Worm (Caenorhabditis elegans): ENCODE data around the gene F09F9.2.

The F09F9.2 gene

DNA sequence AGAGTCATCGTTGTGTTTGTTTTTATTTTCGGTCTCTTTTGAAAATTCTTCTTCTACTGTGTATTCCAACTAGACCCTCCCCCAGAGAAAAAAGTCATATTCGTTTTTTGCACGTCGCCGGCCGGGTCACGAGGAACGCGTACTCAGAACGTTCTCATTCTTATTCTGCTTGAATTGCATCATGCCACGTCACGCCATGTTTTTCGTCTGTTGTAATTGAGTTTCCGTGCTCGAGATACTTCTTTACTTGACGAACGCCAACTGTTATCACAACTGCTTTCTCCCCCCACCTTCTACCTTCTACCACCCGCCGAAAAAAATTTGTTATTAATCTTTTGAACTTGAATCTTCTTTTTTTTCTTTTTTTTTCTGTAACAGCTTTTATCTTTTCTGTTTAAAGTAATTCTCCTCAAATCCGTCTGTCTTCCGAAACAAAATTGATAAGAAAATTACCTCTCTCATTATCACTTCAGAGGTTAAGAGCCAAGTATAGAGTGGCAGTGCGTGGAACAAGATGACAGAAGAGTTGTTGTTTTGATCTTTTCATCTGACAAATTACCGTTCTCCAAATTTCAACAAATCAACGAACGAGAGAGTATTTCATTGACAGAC, 31.5 kb upstream of the F09F9.2 start (continued):
- TF ChIP-seq nhr-25 (tag; optimal IDR thresholded peaks at IDR 0.05) (no peak), F13H6.1 (tag; optimal IDR thresholded peaks at IDR 0.05) (no peak), nhr-129 (tag; optimal IDR thresholded peaks at IDR 0.05) (peak; percentile 99), R02D3.7 (tag; optimal IDR thresholded peaks at IDR 0.05) (no peak), zag-1 (tag; optimal IDR thresholded peaks at IDR 0.05) (no peak), nhr-21 (tag; optimal IDR thresholded peaks at IDR 0.05) (peak; percentile 36), aly-2 (tag; optimal IDR thresholded peaks at IDR 0.05) (no peak), C34F6.9 (tag; optimal IDR thresholded peaks at IDR 0.05) (peak; percentile 61), ztf-1 (GFP tag; conservative IDR thresholded peaks at IDR 0.05) (no peak)

DNA sequence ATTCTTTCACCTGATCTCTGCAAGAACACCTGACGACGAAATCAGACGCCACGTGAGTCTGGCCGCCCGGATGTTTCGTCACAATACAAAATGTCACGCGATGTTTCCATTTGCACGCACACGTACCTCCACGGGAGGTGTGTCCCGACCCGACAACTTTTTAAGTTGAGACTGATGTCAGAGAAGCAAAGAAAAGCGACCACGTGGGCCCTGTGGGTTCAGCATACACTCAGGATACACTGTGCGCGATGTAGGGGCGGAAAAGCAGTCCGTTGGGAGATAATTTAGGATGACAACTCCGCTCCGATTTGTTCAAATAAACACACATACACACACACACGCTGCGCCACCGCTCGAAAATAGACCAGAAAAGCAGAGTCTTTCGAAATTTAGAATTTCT, 31.0 kb upstream of the F09F9.2 start:
- TF ChIP-seq snpc-4 (tag; optimal IDR thresholded peaks at IDR 0.05) (peak; percentile 20), nhr-237 (tag; optimal IDR thresholded peaks at IDR 0.05) (peak; percentile 11), nhr-12 (tag; optimal IDR thresholded peaks at IDR 0.05) (peak; percentile 27), unc-39 (tag; optimal IDR thresholded peaks at IDR 0.05) (no peak), elt-1 (tag; optimal IDR thresholded peaks at IDR 0.05) (no peak), ama-1 (optimal IDR thresholded peaks at IDR 0.05) (no peak), nhr-6 (tag; optimal IDR thresholded peaks at IDR 0.05) (no peak), skn-1 (tag; optimal IDR thresholded peaks at IDR 0.05) (no peak), ceh-16 (tag; optimal IDR thresholded peaks at IDR 0.05) (no peak), ztf-4 (tag; optimal IDR thresholded peaks at IDR 0.05) (peak; percentile 96), lsy-2 (tag; optimal IDR thresholded peaks at IDR 0.05) (peak in 1 of 2 experiments; percentile 82), F13H6.1 (tag; optimal IDR thresholded peaks at IDR 0.05) (peak; percentile 92), unc-62 (GFP tag; optimal IDR thresholded peaks at IDR 0.05) (no peak), mab-5 (tag; optimal IDR thresholded peaks at IDR 0.05) (peak; percentile 50), peb-1 (tag; optimal IDR thresholded peaks at IDR 0.05) (no peak), blmp-1 (tag; optimal IDR thresholded peaks at IDR 0.05; ENCODE audit: insufficient read depth) (no peak), elt-3 (tag; optimal IDR thresholded peaks at IDR 0.05) (no peak), nhr-21 (tag; optimal IDR thresholded peaks at IDR 0.05) (peak; percentile 86), ztf-11 (tag; optimal IDR thresholded peaks at IDR 0.05) (no peak), lin-39 (tag; optimal IDR thresholded peaks at IDR 0.05) (no peak), alr-1 (tag; optimal IDR thresholded peaks at IDR 0.05) (no peak), R02D3.7 (tag; optimal IDR thresholded peaks at IDR 0.05) (no peak), crh-2 (tag; optimal IDR thresholded peaks at IDR 0.05) (peak; percentile 74), fos-1 (tag; optimal IDR thresholded peaks at IDR 0.05) (no peak), mdl-1 (tag; optimal IDR thresholded peaks at IDR 0.05) (peak; percentile 80 to 93), sma-3 (GFP tag; optimal IDR thresholded peaks at IDR 0.05) (peak; percentile 87), gmeb-1 (tag; optimal IDR thresholded peaks at IDR 0.05) (peak; percentile 68), nhr-25 (tag; optimal IDR thresholded peaks at IDR 0.05) (peak; percentile 91), nhr-23 (tag; optimal IDR thresholded peaks at IDR 0.05) (no peak), ZK546.5 (tag; optimal IDR thresholded peaks at IDR 0.05) (no peak), unc-55 (GFP tag; optimal IDR thresholded peaks at IDR 0.05) (peak; percentile 22), egl-27 (tag; optimal IDR thresholded peaks at IDR 0.05) (no peak), dmd-4 (tag; optimal IDR thresholded peaks at IDR 0.05) (no peak), nhr-11 (tag; optimal IDR thresholded peaks at IDR 0.05) (no peak), sem-4 (tag; optimal IDR thresholded peaks at IDR 0.05) (peak; percentile 89), C34F6.9 (tag; optimal IDR thresholded peaks at IDR 0.05) (peak; percentile 74), ceh-82 (tag; optimal IDR thresholded peaks at IDR 0.05) (no peak), nhr-10 (tag; optimal IDR thresholded peaks at IDR 0.05) (no peak), aly-2 (tag; optimal IDR thresholded peaks at IDR 0.05) (no peak), lin-11 (tag; optimal IDR thresholded peaks at IDR 0.05) (peak; percentile 85), Y55F3AM.14 (GFP tag; optimal IDR thresholded peaks at IDR 0.05) (peak; percentile 50), mbf-1 (tag; optimal IDR thresholded peaks at IDR 0.05) (no peak), nhr-77 (tag; optimal IDR thresholded peaks at IDR 0.05) (no peak), nhr-129 (tag; optimal IDR thresholded peaks at IDR 0.05) (peak; percentile 92), zag-1 (tag; optimal IDR thresholded peaks at IDR 0.05) (peak; percentile 17), lin-13 (GFP tag; optimal IDR thresholded peaks at IDR 0.05) (peak; percentile 39), ztf-1 (GFP tag; conservative IDR thresholded peaks at IDR 0.05) (no peak), sma-9 (GFP tag; optimal IDR thresholded peaks at IDR 0.05) (peak; percentile 100), sma-9 (tag; optimal IDR thresholded peaks at IDR 0.05) (peak; percentile 74)

Data from whole organism, L2 larva.